Worm (Caenorhabditis elegans) whole organism, mixed stage, embryonic: Measurements from ENCODE around the gene C25G4.3.
A peak's percentile ranks its signal among the peaks of the same experiment; 100 is the strongest.

Source experiments
- bed-3 ChIP-seq: fragments of 200-800 bp; sonication (Bioruptor generic); optimal IDR thresholded peaks from 3 replicates; lab custom pipeline; 2018; ENCODE audit warnings: mild to moderate bottlenecking, missing genetic modification characterization, moderate library complexity, missing compliant biosample characterization
- blmp-1 ChIP-seq: fragments of 150-350 bp; optimal IDR thresholded peaks from 2 replicates; lab custom pipeline; 2014; ENCODE audit warnings: missing biosample characterization, missing genetic modification characterization
- ceh-39 ChIP-seq: fragments of 150-350 bp; optimal IDR thresholded peaks from 2 replicates; lab custom pipeline; 2014; ENCODE audit warnings: missing biosample characterization, missing genetic modification characterization
- ceh-83 ChIP-seq: fragments of 200-800 bp; sonication (Bioruptor generic); optimal IDR thresholded peaks from 2 replicates; lab custom pipeline; 2018; ENCODE audit warnings: mild to moderate bottlenecking, missing genetic modification characterization, missing compliant biosample characterization
- elt-1 ChIP-seq: sonication (generic microtip); optimal IDR thresholded peaks from 2 replicates; lab custom pipeline; 2017; ENCODE audit warnings: missing genetic modification characterization, mild to moderate bottlenecking, missing compliant biosample characterization, antibody characterized with exemption, moderate library complexity, borderline replicate concordance; ENCODE audit not compliant: insufficient read depth
- elt-3 ChIP-seq: fragments of 150-350 bp; optimal IDR thresholded peaks from 2 replicates; lab custom pipeline; 2014; ENCODE audit warnings: missing biosample characterization, missing genetic modification characterization
- ham-2 ChIP-seq: fragments of 200-800 bp; sonication (Bioruptor generic); optimal IDR thresholded peaks from 2 replicates; lab custom pipeline; 2018; ENCODE audit warnings: mild to moderate bottlenecking, missing genetic modification characterization, missing compliant biosample characterization
- hlh-1 ChIP-seq: fragments of 150-350 bp; optimal IDR thresholded peaks from 2 replicates; lab custom pipeline; 2014; ENCODE audit warnings: missing biosample characterization, missing genetic modification reagents, missing genetic modification characterization
- lin-13 ChIP-seq: fragments of 150-350 bp; optimal IDR thresholded peaks from 2 replicates; lab custom pipeline; 2014; ENCODE audit warnings: missing biosample characterization, missing genetic modification characterization
- lin-32 ChIP-seq: fragments of 200-800 bp; sonication (Bioruptor generic); optimal IDR thresholded peaks from 2 replicates; lab custom pipeline; 2018; ENCODE audit warnings: mild to moderate bottlenecking, missing genetic modification characterization, missing compliant biosample characterization
- lsy-2 ChIP-seq: fragments of 150-350 bp; optimal IDR thresholded peaks from 2 replicates; lab custom pipeline; 2014; ENCODE audit warnings: missing biosample characterization, missing genetic modification characterization
- mls-2 ChIP-seq: sonication (generic microtip); optimal IDR thresholded peaks from 2 replicates; lab custom pipeline; 2016; ENCODE audit warnings: mild to moderate bottlenecking, missing genetic modification characterization, moderate library complexity, missing compliant biosample characterization
- nhr-12 ChIP-seq: fragments of 150-350 bp; optimal IDR thresholded peaks from 2 replicates; lab custom pipeline; 2014; ENCODE audit warnings: missing biosample characterization, missing genetic modification characterization
- nhr-2 ChIP-seq: fragments of 150-350 bp; optimal IDR thresholded peaks from 2 replicates; lab custom pipeline; 2014; ENCODE audit warnings: missing biosample characterization, missing genetic modification characterization
- nhr-237 ChIP-seq: fragments of 150-350 bp; optimal IDR thresholded peaks from 2 replicates; lab custom pipeline; 2014; ENCODE audit warnings: missing biosample characterization, missing genetic modification characterization
- snpc-4 ChIP-seq: fragments of 150-350 bp; optimal IDR thresholded peaks from 2 replicates; lab custom pipeline; 2014; ENCODE audit warnings: missing biosample characterization, missing genetic modification characterization
- sptf-1 ChIP-seq: sonication (generic microtip); optimal IDR thresholded peaks from 2 replicates; lab custom pipeline; 2017; ENCODE audit warnings: mild to moderate bottlenecking, missing genetic modification characterization, moderate library complexity, missing compliant biosample characterization
- tbx-8 ChIP-seq: fragments of 200-800 bp; sonication (Bioruptor generic); optimal IDR thresholded peaks from 2 replicates; lab custom pipeline; 2018; ENCODE audit warnings: mild to moderate bottlenecking, missing genetic modification characterization, moderate library complexity, missing compliant biosample characterization
- unc-120 ChIP-seq: sonication (generic microtip); optimal IDR thresholded peaks from 2 replicates; lab custom pipeline; 2017; ENCODE audit warnings: missing genetic modification characterization, missing compliant biosample characterization; ENCODE audit not compliant: poor library complexity, severe bottlenecking
- unc-39 ChIP-seq: fragments of 150-350 bp; optimal IDR thresholded peaks from 2 replicates; lab custom pipeline; 2014; ENCODE audit warnings: missing biosample characterization, missing genetic modification characterization
- unc-62 ChIP-seq: fragments of 150-350 bp; optimal IDR thresholded peaks from 2 replicates; lab custom pipeline; 2014; ENCODE audit warnings: missing biosample characterization, missing genetic modification reagents, missing genetic modification characterization
- zip-8 ChIP-seq: fragments of 150-350 bp; optimal IDR thresholded peaks from 2 replicates; lab custom pipeline; 2014; ENCODE audit warnings: missing biosample characterization, missing genetic modification characterization
- ztf-11 ChIP-seq: fragments of 150-350 bp; optimal IDR thresholded peaks from 2 replicates; lab custom pipeline; 2014; ENCODE audit warnings: missing biosample characterization, missing genetic modification characterization

The C25G4.3 gene

DNA sequence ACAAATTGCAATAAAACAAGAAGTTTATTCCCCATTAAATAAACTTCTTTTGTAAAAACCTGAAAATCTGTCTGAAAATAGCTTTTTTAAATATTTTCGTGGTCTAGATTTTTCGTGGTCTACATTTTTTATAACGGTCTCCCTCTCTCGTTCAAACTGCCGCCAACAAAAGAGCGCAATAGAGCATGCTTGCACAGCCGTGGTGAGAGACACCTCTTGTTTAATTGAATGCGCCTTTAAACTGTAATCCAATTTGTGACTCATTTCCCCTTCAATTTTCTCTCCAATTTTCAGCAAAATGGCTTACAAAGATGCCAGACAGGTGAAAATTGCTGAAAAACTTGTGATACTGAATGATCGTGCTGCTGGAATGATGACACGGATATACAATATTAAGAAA, 41.5 kb downstream of the C25G4.3 start, which contains the start of gene gex-3 (continued):
- TF ChIP-seq snpc-4 (tag; lab: Kevin White, UChicago) (no peak), ham-2 (no peak), tbx-8 (GFP tag; lab: Kevin White, UChicago) (no peak), unc-120 (tag; lab: Kevin White, UChicago) (no peak), unc-39 (tag; lab: Kevin White, UChicago) (no peak), lin-13 (tag; lab: Kevin White, UChicago) (peak; percentile 77), unc-62 (GFP tag; lab: Kevin White, UChicago) (no peak), nhr-2 (no peak)

DNA sequence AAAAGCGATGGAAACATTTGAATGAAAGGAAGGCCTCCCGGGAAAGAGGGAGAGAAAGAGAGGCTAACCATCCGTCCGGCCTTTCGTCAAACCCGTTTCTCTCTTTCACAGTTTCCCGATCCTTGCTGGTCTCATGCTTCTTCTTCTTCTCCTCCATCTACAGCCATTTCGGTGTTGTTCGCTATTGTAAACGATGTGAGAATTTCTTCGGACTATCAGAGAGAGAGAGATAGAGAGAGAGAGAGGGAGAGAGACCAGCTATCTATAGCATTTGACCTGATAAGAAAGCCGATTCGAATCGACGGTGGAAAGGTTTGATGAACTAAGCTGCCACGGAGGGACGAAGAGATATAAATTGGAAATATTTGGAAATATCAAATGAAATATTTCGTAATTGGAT, 42.2 kb downstream of the C25G4.3 start:
- TF ChIP-seq elt-3 (tag; lab: Kevin White, UChicago) (peak; percentile 45), ztf-11 (tag; lab: Kevin White, UChicago) (no peak), ham-2 (peak; percentile 82), ceh-83 (no peak), bed-3 (no peak), lin-13 (tag; lab: Kevin White, UChicago) (no peak)

DNA sequence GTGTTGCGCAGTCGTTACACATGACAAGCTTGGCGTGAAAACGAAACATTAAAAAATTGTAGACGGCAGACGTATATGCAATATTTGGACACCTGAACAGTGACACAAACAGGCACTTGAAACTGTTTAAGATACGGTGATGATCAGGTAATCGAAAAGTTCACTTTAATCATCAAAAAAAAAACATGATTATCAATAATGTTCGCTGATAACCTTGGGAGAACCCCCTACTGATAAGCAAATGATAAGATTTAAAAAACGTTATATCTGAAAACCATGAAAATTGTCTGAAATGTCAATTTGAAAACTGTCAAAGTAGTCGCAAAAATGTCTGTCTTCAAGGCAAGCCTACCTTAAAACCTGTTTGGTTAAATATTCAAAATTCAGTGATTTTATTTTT, 45.7 kb downstream of the C25G4.3 start:
- no peak for TF ChIP-seq mls-2 (tag; lab: Kevin White, UChicago)
- TF ChIP-seq unc-120 (tag; lab: Kevin White, UChicago) = no peak
- TF ChIP-seq lsy-2 (tag; lab: Kevin White, UChicago) = no peak
- TF ChIP-seq tbx-8 (GFP tag; lab: Kevin White, UChicago) = no peak
- no peak for TF ChIP-seq hlh-1 (tag; lab: Kevin White, UChicago)
- no peak for TF ChIP-seq bed-3
- no peak for TF ChIP-seq zip-8 (tag; lab: Kevin White, UChicago)
- TF ChIP-seq, all 35 proteins: peak for 0

DNA sequence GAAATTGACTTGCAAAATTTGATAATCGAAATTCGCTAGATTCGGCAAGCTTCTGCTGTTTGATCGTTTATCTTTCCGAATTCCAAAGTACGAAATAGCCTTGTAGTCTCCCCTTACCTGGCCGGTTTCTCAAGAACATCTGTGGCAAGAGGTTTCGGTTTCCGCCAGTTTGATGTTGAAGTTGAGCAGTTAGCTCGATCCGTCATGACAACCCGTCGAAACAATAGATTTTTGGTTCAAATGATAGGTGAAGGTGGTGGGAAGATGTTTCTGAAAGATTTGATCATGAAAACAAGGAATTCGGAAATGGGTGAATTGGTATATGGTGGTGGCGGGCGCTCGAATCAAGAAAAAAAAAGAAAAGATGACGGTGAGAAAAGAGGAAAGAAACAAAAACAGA, 47.2 kb downstream of the C25G4.3 start, which contains the start of gene acs-20:
Gene acs-20 (minus strand): TSS at position 270 of the 400 bp plus-strand sequence.
- TF ChIP-seq ceh-39 = no peak
- TF ChIP-seq sptf-1 = no peak
- TF ChIP-seq mls-2 (tag; lab: Kevin White, UChicago) = no peak
- no peak for TF ChIP-seq zip-8 (tag; lab: Kevin White, UChicago)
- TF ChIP-seq bed-3 = no peak
- TF ChIP-seq lin-32 = no peak
- TF ChIP-seq ham-2 = no peak
- no peak for TF ChIP-seq nhr-12 (tag; lab: Kevin White, UChicago)
- TF ChIP-seq nhr-237 (tag; lab: Kevin White, UChicago) = no peak
- TF ChIP-seq, all 35 proteins: peak for 0

DNA sequence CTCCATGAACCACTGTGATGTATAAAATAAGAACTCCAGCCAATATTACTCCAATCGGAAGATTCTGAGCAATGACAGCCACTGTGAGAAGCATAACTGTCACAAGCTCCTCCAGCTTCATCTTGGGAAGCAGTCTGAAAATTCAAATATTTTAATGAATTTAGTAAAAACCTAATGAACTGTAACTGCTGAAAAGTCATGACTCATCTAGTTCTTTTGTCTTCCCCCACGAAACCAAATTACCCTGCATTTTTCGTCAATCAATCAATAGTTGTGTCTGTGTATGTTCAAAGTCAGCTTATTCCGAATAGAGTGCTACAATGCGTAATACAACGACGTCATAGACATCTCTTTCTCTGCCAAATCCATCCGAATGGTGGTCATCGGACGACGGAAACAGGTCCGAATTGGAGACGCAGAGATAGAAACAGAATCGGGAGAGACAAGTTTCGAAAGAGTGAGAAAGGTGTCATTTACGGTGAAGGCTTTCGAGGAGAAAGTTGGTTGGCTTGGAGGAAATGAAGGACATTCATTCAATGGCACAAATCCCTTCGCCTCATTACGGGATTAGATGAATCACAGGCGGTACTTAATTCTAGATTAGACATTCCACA, 48.9 kb downstream of the C25G4.3 start:
- no peak for TF ChIP-seq elt-1 (tag; lab: Kevin White, UChicago)
- peak; percentile 5 for TF ChIP-seq elt-3 (tag; lab: Kevin White, UChicago)
- TF ChIP-seq ham-2 = peak; percentile 50
- TF ChIP-seq unc-39 (tag; lab: Kevin White, UChicago) = no peak
- TF ChIP-seq blmp-1 (tag; lab: Kevin White, UChicago) = peak; percentile 74
